Worm (Caenorhabditis elegans): ENCODE results near the gene F41E7.7.

The F41E7.7 gene

ce11 chrX:10307495-10307894 is at the start of gene F41E7.7:
F41E7.7 (plus strand) TSS chrX:10307795.
- TF ChIP-seq daf-19 (GFP tag; conservative IDR thresholded peaks at IDR 0.05) (no peak), egl-27 (tag; optimal IDR thresholded peaks at IDR 0.05) (no peak), ztf-7 (tag; optimal IDR thresholded peaks at IDR 0.05) (no peak), arid-1 (GFP tag; conservative IDR thresholded peaks at IDR 0.05) (no peak), ceh-82 (tag; optimal IDR thresholded peaks at IDR 0.05) (no peak), set-16 (GFP tag; IDR thresholded peaks at IDR 0.05) (no peak), spr-1 (tag; optimal IDR thresholded peaks at IDR 0.05) (no peak), ceh-44 (GFP tag; IDR thresholded peaks at IDR 0.05) (no peak)

ce11 chrX:10260035-10260434 is 47.6 kb upstream of the F41E7.7 start, which contains the start of gene C32A9.1:
C32A9.1 (minus strand) TSS chrX:10260135.
- TF ChIP-seq unc-62 (GFP tag; optimal IDR thresholded peaks at IDR 0.05 in 1 of 2) (no peak), unc-62 (tag; optimal IDR thresholded peaks at IDR 0.05) (no peak), lir-3 (tag; optimal IDR thresholded peaks at IDR 0.05) (no peak), lin-15B (tag; optimal IDR thresholded peaks at IDR 0.05) (no peak), F49E8.2 (tag; optimal IDR thresholded peaks at IDR 0.05; ENCODE audit: borderline replicate concordance) (no peak), mes-2 (tag; optimal IDR thresholded peaks at IDR 0.05; ENCODE audit: poor library complexity, severe bottlenecking) (no peak), tag-97 (GFP tag; IDR thresholded peaks at IDR 0.05) (no peak), fos-1 (tag; optimal IDR thresholded peaks at IDR 0.05) (no peak)

ce11 chrX:10262299-10262698 is 45.3 kb upstream of the F41E7.7 start:
- TF ChIP-seq duxl-1 (tag; optimal IDR thresholded peaks at IDR 0.05; ENCODE audit: poor library complexity): no peak
- no peak for TF ChIP-seq ceh-20 (GFP tag; IDR thresholded peaks at IDR 0.05)
- TF ChIP-seq attf-4 (tag; optimal IDR thresholded peaks at IDR 0.05): no peak
- TF ChIP-seq unc-62 (GFP tag; optimal IDR thresholded peaks at IDR 0.05 in 1 of 2): peak in 1 of 2 experiments; percentile 93
- no peak for TF ChIP-seq unc-62 (tag; optimal IDR thresholded peaks at IDR 0.05)

ce11 chrX:10273392-10273791 is 34.2 kb upstream of the F41E7.7 start, which contains the start of gene F41E7.2:
F41E7.2 (plus strand) TSS chrX:10273692.
- TF ChIP-seq lin-13 (GFP tag; optimal IDR thresholded peaks at IDR 0.05) (no peak), daf-12 (tag; optimal IDR thresholded peaks at IDR 0.05) (no peak), ceh-32 (tag; optimal IDR thresholded peaks at IDR 0.05; ENCODE audit: poor library complexity) (no peak), T26A8.4 (GFP tag; IDR thresholded peaks at IDR 0.05) (no peak)

ce11 chrX:10274470-10274869 is 33.1 kb upstream of the F41E7.7 start:
- TF ChIP-seq aha-1 (tag): peak; percentile 93
- no peak for TF ChIP-seq T26A8.4 (GFP tag; IDR thresholded peaks at IDR 0.05)

- TF ChIP-seq lin-29 (GFP tag; IDR thresholded peaks at IDR 0.05): no peak
- TF ChIP-seq pha-4 (GFP tag; IDR thresholded peaks at IDR 0.05): no peak
- TF ChIP-seq pha-4 (tag; optimal IDR thresholded peaks at IDR 0.05): no peak
- peak; percentile 39 for TF ChIP-seq nhr-28 (tag; optimal IDR thresholded peaks at IDR 0.05)
- TF ChIP-seq zip-2 (tag; optimal IDR thresholded peaks at IDR 0.05): no peak
- TF ChIP-seq nhr-41 (GFP tag; IDR thresholded peaks at IDR 0.05): no peak
Observed at ce11 chrX:10277118-10277517, 30.5 kb upstream of the F41E7.7 start.

- no peak for TF ChIP-seq Y105C5A.15 (GFP tag; IDR thresholded peaks at IDR 0.05)
Observed at ce11 chrX:10279299-10279698, 28.3 kb upstream of the F41E7.7 start, which contains the start of gene slc-9B.1. slc-9B.1 (plus strand) TSS chrX:10279599.

Measured in whole organism, L4 larva.